Worm (Caenorhabditis elegans): ENCODE measurements around the gene skr-16.

skr-16 gene

ce11 chrIV:7139143-7139542 lies 29.4 kb upstream of the skr-16 start:
- TF ChIP-seq C34F6.9 (tag; optimal IDR thresholded peaks at IDR 0.05) (no peak), peb-1 (tag; optimal IDR thresholded peaks at IDR 0.05) (no peak), nhr-10 (tag; optimal IDR thresholded peaks at IDR 0.05) (no peak), elt-3 (tag; optimal IDR thresholded peaks at IDR 0.05) (no peak)

ce11 chrIV:7144670-7145257 lies 23.7 kb upstream of the skr-16 start, which contains the start of gene hecd-1:
hecd-1 (minus strand) TSS chrIV:7144720.
- TF ChIP-seq nhr-129 (tag; optimal IDR thresholded peaks at IDR 0.05) (peak; percentile 56), elt-3 (tag; optimal IDR thresholded peaks at IDR 0.05) (no peak), ztf-1 (GFP tag; conservative IDR thresholded peaks at IDR 0.05) (no peak), ztf-4 (tag; optimal IDR thresholded peaks at IDR 0.05) (no peak), crh-2 (tag; optimal IDR thresholded peaks at IDR 0.05) (peak; percentile 30), egl-27 (tag; optimal IDR thresholded peaks at IDR 0.05) (no peak), unc-55 (GFP tag; optimal IDR thresholded peaks at IDR 0.05) (no peak), C34F6.9 (tag; optimal IDR thresholded peaks at IDR 0.05) (no peak), nhr-21 (tag; optimal IDR thresholded peaks at IDR 0.05) (no peak), fos-1 (tag; optimal IDR thresholded peaks at IDR 0.05) (no peak), nhr-237 (tag; optimal IDR thresholded peaks at IDR 0.05) (no peak), lin-39 (tag; optimal IDR thresholded peaks at IDR 0.05) (no peak), unc-62 (GFP tag; optimal IDR thresholded peaks at IDR 0.05) (no peak)

- peak; percentile 61 for TF ChIP-seq nhr-129 (tag; optimal IDR thresholded peaks at IDR 0.05)
- TF ChIP-seq crh-2 (tag; optimal IDR thresholded peaks at IDR 0.05): peak; percentile 30
- peak; percentile 56 for TF ChIP-seq C34F6.9 (tag; optimal IDR thresholded peaks at IDR 0.05)
- peak in 1 of 2 experiments; percentile 55 for TF ChIP-seq lsy-2 (tag; optimal IDR thresholded peaks at IDR 0.05)
- TF ChIP-seq nhr-77 (tag; optimal IDR thresholded peaks at IDR 0.05): no peak
- peak; percentile 51 for TF ChIP-seq unc-55 (GFP tag; optimal IDR thresholded peaks at IDR 0.05)
- TF ChIP-seq nhr-12 (tag; optimal IDR thresholded peaks at IDR 0.05): no peak
- TF ChIP-seq fos-1 (tag; optimal IDR thresholded peaks at IDR 0.05): peak; percentile 25
These were observed 20.8 kb upstream of the skr-16 start for ce11 chrIV:7147722-7148121.

- TF ChIP-seq mab-5 (tag; optimal IDR thresholded peaks at IDR 0.05) (no peak), lin-39 (tag; optimal IDR thresholded peaks at IDR 0.05) (no peak), blmp-1 (tag; optimal IDR thresholded peaks at IDR 0.05; ENCODE audit: insufficient read depth) (no peak), nhr-11 (tag; optimal IDR thresholded peaks at IDR 0.05) (no peak), peb-1 (tag; optimal IDR thresholded peaks at IDR 0.05) (no peak), elt-1 (tag; optimal IDR thresholded peaks at IDR 0.05) (no peak), C34F6.9 (tag; optimal IDR thresholded peaks at IDR 0.05) (peak; percentile 68), nhr-25 (tag; optimal IDR thresholded peaks at IDR 0.05) (no peak), unc-55 (GFP tag; optimal IDR thresholded peaks at IDR 0.05) (peak; percentile 69), ZK546.5 (tag; optimal IDR thresholded peaks at IDR 0.05) (no peak), skn-1 (tag; optimal IDR thresholded peaks at IDR 0.05) (no peak), gmeb-1 (tag; optimal IDR thresholded peaks at IDR 0.05) (peak; percentile 28), Y55F3AM.14 (GFP tag; optimal IDR thresholded peaks at IDR 0.05) (no peak), sma-3 (GFP tag; optimal IDR thresholded peaks at IDR 0.05) (no peak), crh-2 (tag; optimal IDR thresholded peaks at IDR 0.05) (peak; percentile 54), lsy-2 (tag; optimal IDR thresholded peaks at IDR 0.05) (peak; percentile 85 to 97), nhr-10 (tag; optimal IDR thresholded peaks at IDR 0.05) (no peak), zag-1 (tag; optimal IDR thresholded peaks at IDR 0.05) (no peak), nhr-129 (tag; optimal IDR thresholded peaks at IDR 0.05) (peak; percentile 21)
These were observed 19.4 kb upstream of the skr-16 start, which contains the start of gene C34D4.4 for ce11 chrIV:7149020-7149601. C34D4.4 (plus strand) TSS chrIV:7149361.

ce11 chrIV:7152409-7152808 lies 16.1 kb upstream of the skr-16 start, which contains the start of gene col-113:
col-113 (minus strand) TSS chrIV:7152509.
- TF ChIP-seq ZK546.5 (tag; optimal IDR thresholded peaks at IDR 0.05): no peak
- no peak for TF ChIP-seq nhr-25 (tag; optimal IDR thresholded peaks at IDR 0.05)

ce11 chrIV:7153362-7153761 lies 15.1 kb upstream of the skr-16 start, which contains the start of gene C34D4.3:
C34D4.3 (plus strand) TSS chrIV:7153662.
- TF ChIP-seq ztf-11 (tag; optimal IDR thresholded peaks at IDR 0.05): no peak
- TF ChIP-seq ceh-82 (tag; optimal IDR thresholded peaks at IDR 0.05): no peak
- TF ChIP-seq nhr-11 (tag; optimal IDR thresholded peaks at IDR 0.05): no peak
- no peak for TF ChIP-seq nhr-129 (tag; optimal IDR thresholded peaks at IDR 0.05)
- no peak for TF ChIP-seq Y55F3AM.14 (GFP tag; optimal IDR thresholded peaks at IDR 0.05)
- TF ChIP-seq lsy-2 (tag; optimal IDR thresholded peaks at IDR 0.05): no peak
- TF ChIP-seq nhr-6 (tag; optimal IDR thresholded peaks at IDR 0.05): no peak
- TF ChIP-seq F13H6.1 (tag; optimal IDR thresholded peaks at IDR 0.05): no peak
- TF ChIP-seq ZK546.5 (tag; optimal IDR thresholded peaks at IDR 0.05): no peak
- TF ChIP-seq C34F6.9 (tag; optimal IDR thresholded peaks at IDR 0.05): no peak
- TF ChIP-seq nhr-10 (tag; optimal IDR thresholded peaks at IDR 0.05): no peak
- TF ChIP-seq elt-3 (tag; optimal IDR thresholded peaks at IDR 0.05): no peak
- TF ChIP-seq skn-1 (tag; optimal IDR thresholded peaks at IDR 0.05): no peak
- no peak for TF ChIP-seq gmeb-1 (tag; optimal IDR thresholded peaks at IDR 0.05)

Data from whole organism, L2 larva.